Worm (Caenorhabditis elegans) whole organism, L2 larva: ENCODE measurements around the gene Y53F4B.20.
A peak's percentile ranks its signal among the peaks of the same experiment; 100 is the strongest.

Experiments
- C34F6.9 ChIP-seq: fragments of 150-350 bp; optimal IDR thresholded peaks from 2 replicates; lab custom pipeline; 2014; ENCODE audit warnings: missing biosample characterization, missing genetic modification characterization
- F13H6.1 ChIP-seq: sonication (generic microtip); optimal IDR thresholded peaks from 2 replicates; lab custom pipeline; 2016; ENCODE audit warnings: missing genetic modification characterization, missing compliant biosample characterization
- R02D3.7 ChIP-seq: fragments of 150-350 bp; optimal IDR thresholded peaks from 2 replicates; lab custom pipeline; 2014; ENCODE audit warnings: missing biosample characterization, missing genetic modification characterization
- Y55F3AM.14 ChIP-seq: fragments of 200-800 bp; sonication (Bioruptor generic); optimal IDR thresholded peaks from 2 replicates; lab custom pipeline; 2018; ENCODE audit warnings: mild to moderate bottlenecking, missing genetic modification characterization, missing compliant biosample characterization
- alr-1 ChIP-seq: fragments of 150-350 bp; optimal IDR thresholded peaks from 2 replicates; lab custom pipeline; 2014; ENCODE audit warnings: missing biosample characterization, missing genetic modification characterization
- ceh-16 ChIP-seq: fragments of 150-350 bp; optimal IDR thresholded peaks from 2 replicates; lab custom pipeline; 2014; ENCODE audit warnings: missing biosample characterization, missing genetic modification characterization
- ceh-82 ChIP-seq: fragments of 150-350 bp; optimal IDR thresholded peaks from 2 replicates; lab custom pipeline; 2014; ENCODE audit warnings: missing biosample characterization, missing genetic modification characterization
- crh-2 ChIP-seq: sonication (generic microtip); optimal IDR thresholded peaks from 2 replicates; lab custom pipeline; 2017; ENCODE audit warnings: missing biosample characterization, missing genetic modification characterization
- egl-27 ChIP-seq: sonication (generic microtip); optimal IDR thresholded peaks from 3 replicates; lab custom pipeline; 2017; ENCODE audit warnings: missing biosample characterization, missing genetic modification reagents, missing genetic modification characterization
- elt-1 ChIP-seq: fragments of 150-350 bp; optimal IDR thresholded peaks from 2 replicates; lab custom pipeline; 2014; ENCODE audit warnings: missing biosample characterization, missing genetic modification characterization
- lin-11 ChIP-seq: fragments of 150-350 bp; sonication (generic microtip); optimal IDR thresholded peaks from 2 replicates; lab custom pipeline; 2014; ENCODE audit warnings: missing biosample characterization, missing genetic modification characterization, inconsistent platforms, mixed read lengths
- lin-13 ChIP-seq: fragments of 150-350 bp; optimal IDR thresholded peaks from 2 replicates; lab custom pipeline; 2014; ENCODE audit warnings: missing biosample characterization, missing genetic modification reagents, missing genetic modification characterization
- lin-39 ChIP-seq: fragments of 150-350 bp; optimal IDR thresholded peaks from 2 replicates; lab custom pipeline; 2014; ENCODE audit warnings: missing biosample characterization, missing genetic modification reagents, missing genetic modification characterization
- mab-5 ChIP-seq: fragments of 150-350 bp; optimal IDR thresholded peaks from 2 replicates; lab custom pipeline; 2014; ENCODE audit warnings: missing biosample characterization, missing genetic modification characterization
- mbf-1 ChIP-seq: sonication (generic microtip); optimal IDR thresholded peaks from 2 replicates; lab custom pipeline; 2017; ENCODE audit warnings: missing biosample characterization, missing genetic modification characterization
- mdl-1 ChIP-seq, 2 experiments: fragments of 150-350 bp in 1 of 2; sonication (generic microtip) in 1 of 2; optimal IDR thresholded peaks; 2 replicates each; lab custom pipeline; 2017; ENCODE audit warnings: missing biosample characterization in 2 of 2, missing genetic modification characterization in 2 of 2
- nhr-10 ChIP-seq: sonication (generic microtip); optimal IDR thresholded peaks from 2 replicates; lab custom pipeline; 2017; ENCODE audit warnings: missing biosample characterization, missing genetic modification characterization
- nhr-12 ChIP-seq: fragments of 150-350 bp; optimal IDR thresholded peaks from 2 replicates; lab custom pipeline; 2014; ENCODE audit warnings: missing biosample characterization, missing genetic modification characterization
- nhr-21 ChIP-seq: fragments of 150-350 bp; optimal IDR thresholded peaks from 2 replicates; lab custom pipeline; 2014; ENCODE audit warnings: missing biosample characterization, missing genetic modification characterization
- nhr-25 ChIP-seq: fragments of 150-350 bp; sonication (generic microtip); optimal IDR thresholded peaks from 3 replicates; lab custom pipeline; 2014; ENCODE audit warnings: missing biosample characterization, missing genetic modification characterization
- nhr-6 ChIP-seq: fragments of 150-350 bp; optimal IDR thresholded peaks from 2 replicates; lab custom pipeline; 2014; ENCODE audit warnings: missing biosample characterization, missing genetic modification characterization
- nhr-77 ChIP-seq: fragments of 150-350 bp; optimal IDR thresholded peaks from 2 replicates; lab custom pipeline; 2014; ENCODE audit warnings: missing biosample characterization, missing genetic modification characterization
- peb-1 ChIP-seq: fragments of 150-350 bp; optimal IDR thresholded peaks from 2 replicates; lab custom pipeline; 2014; ENCODE audit warnings: missing biosample characterization, missing genetic modification characterization
- sem-4 ChIP-seq: fragments of 150-350 bp; optimal IDR thresholded peaks from 2 replicates; lab custom pipeline; 2014; ENCODE audit warnings: missing biosample characterization, missing genetic modification reagents, missing genetic modification characterization
- skn-1 ChIP-seq: sonication (generic microtip); optimal IDR thresholded peaks from 2 replicates; lab custom pipeline; 2017; ENCODE audit warnings: missing biosample characterization, missing genetic modification characterization
- sma-3 ChIP-seq: sonication (generic microtip); optimal IDR thresholded peaks from 2 replicates; lab custom pipeline; 2016; ENCODE audit warnings: missing genetic modification reagents, missing genetic modification characterization, missing compliant biosample characterization
- sma-9 ChIP-seq, 2 experiments: fragments of 150-350 bp in 1 of 2; sonication (generic microtip) in 1 of 2; optimal IDR thresholded peaks; 2 replicates each; lab custom pipeline; 2014 to 2016; ENCODE audit warnings: missing genetic modification characterization in 2 of 2, mild to moderate bottlenecking in 1 of 2, missing biosample characterization in 1 of 2, missing compliant biosample characterization in 1 of 2, missing genetic modification reagents in 1 of 2, moderate library complexity in 1 of 2
- snpc-4 ChIP-seq: fragments of 150-350 bp; optimal IDR thresholded peaks from 2 replicates; lab custom pipeline; 2014; ENCODE audit warnings: missing biosample characterization, missing genetic modification characterization
- unc-55 ChIP-seq: fragments of 150-350 bp; sonication (generic microtip); optimal IDR thresholded peaks from 3 replicates; lab custom pipeline; 2014; ENCODE audit warnings: missing biosample characterization, missing genetic modification reagents, missing genetic modification characterization
- unc-62 ChIP-seq: fragments of 150-350 bp; optimal IDR thresholded peaks from 2 replicates; lab custom pipeline; 2014; ENCODE audit warnings: missing biosample characterization, missing genetic modification reagents, missing genetic modification characterization
- zag-1 ChIP-seq: fragments of 150-350 bp; optimal IDR thresholded peaks from 2 replicates; lab custom pipeline; 2014; ENCODE audit warnings: missing biosample characterization, missing genetic modification characterization
- ztf-1 ChIP-seq: fragments of 200-800 bp; sonication (Bioruptor generic); conservative IDR thresholded peaks from 2 replicates; pipeline ENCODE4 v1.3.6; 2022; ENCODE audit warnings: missing genetic modification characterization, missing compliant biosample characterization
- ztf-11 ChIP-seq: sonication (generic microtip); optimal IDR thresholded peaks from 2 replicates; lab custom pipeline; 2017; ENCODE audit warnings: missing biosample characterization, missing genetic modification characterization
- ztf-4 ChIP-seq: fragments of 150-350 bp; optimal IDR thresholded peaks from 2 replicates; lab custom pipeline; 2014; ENCODE audit warnings: missing biosample characterization, missing genetic modification characterization

Y53F4B.20 gene

ce11 chrII:15119537-15120360, 35.5 kb downstream of the Y53F4B.20 start, which contains the start of gene arp-1 (continued):
- TF ChIP-seq R02D3.7 (tag; lab: Kevin White, UChicago) (no peak), sma-3 (GFP tag; lab: Kevin White, UChicago) (no peak), sma-9 (GFP tag; optimal IDR thresholded peaks at IDR 0.05; lab: Kevin White, UChicago) (peak; percentile 15), sma-9 (tag; optimal IDR thresholded peaks at IDR 0.05; lab: Kevin White, UChicago) (no peak), peb-1 (tag; lab: Kevin White, UChicago) (no peak), mdl-1 (tag; optimal IDR thresholded peaks at IDR 0.05; lab: Kevin White, UChicago) (no peak), skn-1 (tag; lab: Kevin White, UChicago) (no peak), egl-27 (tag; lab: Kevin White, UChicago) (no peak), nhr-10 (no peak), sem-4 (tag; lab: Kevin White, UChicago) (no peak), lin-39 (tag; lab: Kevin White, UChicago) (no peak), nhr-21 (tag; lab: Kevin White, UChicago) (no peak), elt-1 (tag; lab: Kevin White, UChicago) (no peak), unc-55 (GFP tag; lab: Kevin White, UChicago) (peak; percentile 75), nhr-12 (tag; lab: Kevin White, UChicago) (no peak)

ce11 chrII:15124193-15124592, 39.9 kb downstream of the Y53F4B.20 start, which contains the start of gene Y53F4B.23:
Gene Y53F4B.23, plus strand, starts transcription at chrII:15124504.
- no peak for TF ChIP-seq skn-1 (tag; lab: Kevin White, UChicago)
- TF ChIP-seq lin-13 (GFP tag; lab: Kevin White, UChicago): no peak
- TF ChIP-seq nhr-6: no peak
- TF ChIP-seq alr-1 (tag; lab: Kevin White, UChicago): no peak
- no peak for TF ChIP-seq ztf-1 (GFP tag; lab: Robert Waterston, UW)
- TF ChIP-seq F13H6.1 (tag; lab: Kevin White, UChicago): no peak
- no peak for TF ChIP-seq C34F6.9
- TF ChIP-seq crh-2 (tag; lab: Kevin White, UChicago): no peak
- TF ChIP-seq Y55F3AM.14 (GFP tag; lab: Kevin White, UChicago): no peak
- TF ChIP-seq lin-11 (tag; lab: Kevin White, UChicago): no peak
- TF ChIP-seq peb-1 (tag; lab: Kevin White, UChicago): no peak
- no peak for TF ChIP-seq nhr-25 (tag; lab: Kevin White, UChicago)
- no peak for TF ChIP-seq ztf-4 (tag; lab: Kevin White, UChicago)
- no peak for TF ChIP-seq elt-1 (tag; lab: Kevin White, UChicago)
- no peak for TF ChIP-seq ztf-11

ce11 chrII:15130512-15130911, 46.2 kb downstream of the Y53F4B.20 start, which contains the start of gene Y53F4B.62:
Gene Y53F4B.62, minus strand, starts transcription at chrII:15130612.
- TF ChIP-seq mab-5 (no peak), nhr-10 (no peak), snpc-4 (tag; lab: Kevin White, UChicago) (no peak), mbf-1 (tag; lab: Kevin White, UChicago) (no peak), nhr-6 (no peak), unc-62 (no peak), sma-9 (GFP tag; optimal IDR thresholded peaks at IDR 0.05; lab: Kevin White, UChicago) (no peak), sma-9 (tag; optimal IDR thresholded peaks at IDR 0.05; lab: Kevin White, UChicago) (no peak), lin-13 (GFP tag; lab: Kevin White, UChicago) (no peak), F13H6.1 (tag; lab: Kevin White, UChicago) (no peak), nhr-77 (tag; lab: Kevin White, UChicago) (no peak)

ce11 chrII:15134332-15134731, 50.1 kb downstream of the Y53F4B.20 start, which contains the start of gene Y53F4B.24:
Gene Y53F4B.24, minus strand, starts transcription at chrII:15134432.
- no peak for TF ChIP-seq unc-62
- TF ChIP-seq Y55F3AM.14 (GFP tag; lab: Kevin White, UChicago): no peak
- TF ChIP-seq egl-27 (tag; lab: Kevin White, UChicago): no peak
- TF ChIP-seq zag-1 (tag; lab: Kevin White, UChicago): no peak
- TF ChIP-seq ceh-82 (tag; lab: Kevin White, UChicago): no peak
- no peak for TF ChIP-seq lin-11 (tag; lab: Kevin White, UChicago)
- no peak for TF ChIP-seq mab-5
- TF ChIP-seq ceh-16 (tag; lab: Kevin White, UChicago): no peak
- TF ChIP-seq F13H6.1 (tag; lab: Kevin White, UChicago): no peak
- no peak for TF ChIP-seq nhr-10
- TF ChIP-seq sma-9 (GFP tag; optimal IDR thresholded peaks at IDR 0.05; lab: Kevin White, UChicago): no peak
- no peak for TF ChIP-seq sma-9 (tag; optimal IDR thresholded peaks at IDR 0.05; lab: Kevin White, UChicago)
- TF ChIP-seq nhr-12 (tag; lab: Kevin White, UChicago): no peak
- TF ChIP-seq crh-2 (tag; lab: Kevin White, UChicago): no peak
- no peak for TF ChIP-seq ztf-1 (GFP tag; lab: Robert Waterston, UW)
- TF ChIP-seq unc-55 (GFP tag; lab: Kevin White, UChicago): no peak
- no peak for TF ChIP-seq sma-3 (GFP tag; lab: Kevin White, UChicago)
- TF ChIP-seq nhr-77 (tag; lab: Kevin White, UChicago): no peak
- TF ChIP-seq C34F6.9: no peak
- no peak for TF ChIP-seq ztf-4 (tag; lab: Kevin White, UChicago)
- TF ChIP-seq nhr-6: no peak
